Fruit fly (Drosophila melanogaster): Measurements from ENCODE around the gene CrebA.

Gene CrebA

dm6 chr3L:15504687-15505086 lies 30.5 kb upstream of the CrebA start, which contains the start of gene CG7857 (continued):
- TF ChIP-seq Ets65A (GFP tag) (no peak), lab (GFP tag; optimal IDR thresholded peaks at IDR 0.05) (no peak), CG11456 (GFP tag; IDR thresholded peaks at IDR 0.05) (no peak), CG9797 (GFP tag; optimal IDR thresholded peaks at IDR 0.05) (peak; percentile 58), unc-4 (GFP tag; IDR thresholded peaks at IDR 0.05; ENCODE audit: partially characterized antibody) (no peak), gfzf (GFP tag; optimal IDR thresholded peaks at IDR 0.05) (peak; percentile 62), Eip74EF (GFP tag; optimal IDR thresholded peaks at IDR 0.05) (no peak), BEAF-32 (GFP tag; optimal IDR thresholded peaks at IDR 0.05) (peak; percentile 56)

dm6 chr3L:15506174-15506926 lies 28.8 kb upstream of the CrebA start:
- TF ChIP-seq BtbVII (GFP tag; optimal IDR thresholded peaks at IDR 0.05) (peak; percentile 11), CG10543 (GFP tag; optimal IDR thresholded peaks at IDR 0.05) (no peak), Elba2 (GFP tag; optimal IDR thresholded peaks at IDR 0.05) (no peak), exex (tag; optimal IDR thresholded peaks at IDR 0.05) (peak; percentile 25), CG3281 (GFP tag; optimal IDR thresholded peaks at IDR 0.05) (no peak), Med (GFP tag) (peak; percentile 21), H2.0 (GFP tag; IDR thresholded peaks at IDR 0.05) (no peak), mirr (GFP tag; optimal IDR thresholded peaks at IDR 0.05) (peak; percentile 8), Pdp1 (GFP tag; optimal IDR thresholded peaks at IDR 0.05) (peak in 1 of 2 experiments; percentile 58), disco-r (GFP tag; optimal IDR thresholded peaks at IDR 0.05) (no peak), br (optimal IDR thresholded peaks at IDR 0.05) (no peak), sens (GFP tag) (peak; percentile 66), Poxn (GFP tag; IDR thresholded peaks at IDR 0.05) (no peak)

dm6 chr3L:15507148-15507896 lies 27.9 kb upstream of the CrebA start:
- no peak for TF ChIP-seq Kr (GFP tag; optimal IDR thresholded peaks at IDR 0.05)
- no peak for TF ChIP-seq psq (GFP tag; optimal IDR thresholded peaks at IDR 0.05)
- TF ChIP-seq CG10959 (GFP tag; IDR thresholded peaks at IDR 0.05) = no peak
- TF ChIP-seq CG7372 (GFP tag; IDR thresholded peaks at IDR 0.05) = no peak
- 0 out of 3 replicates have a peak, but pooled peaks have one; percentile 10 for TF ChIP-seq Opbp (GFP tag; IDR thresholded peaks at IDR 0.05; ENCODE audit: partially characterized antibody)
- no peak for TF ChIP-seq Antp (GFP tag; optimal IDR thresholded peaks at IDR 0.05)
- TF ChIP-seq cad (GFP tag; optimal IDR thresholded peaks at IDR 0.05) = peak; percentile 2
- TF ChIP-seq nau (GFP tag; optimal IDR thresholded peaks at IDR 0.05) = no peak
- TF ChIP-seq CG5245 (GFP tag; optimal IDR thresholded peaks at IDR 0.05) = no peak
- TF ChIP-seq CG12219 (GFP tag; optimal IDR thresholded peaks at IDR 0.05) = no peak
- no peak for TF ChIP-seq CG34224 (GFP tag; IDR thresholded peaks at IDR 0.05; ENCODE audit: partially characterized antibody)
- no peak for TF ChIP-seq CG11560 (tag; IDR thresholded peaks at IDR 0.05)
- no peak for TF ChIP-seq aop (GFP tag; IDR thresholded peaks at IDR 0.05)
- peak; percentile 62 for TF ChIP-seq sens (GFP tag)
- no peak for TF ChIP-seq CG4820 (GFP tag; optimal IDR thresholded peaks at IDR 0.05)
- TF ChIP-seq CG18619 (GFP tag; optimal IDR thresholded peaks at IDR 0.05) = no peak
- TF ChIP-seq CG15479 (GFP tag; optimal IDR thresholded peaks at IDR 0.05) = no peak
- no peak for TF ChIP-seq CG2875 (GFP tag; optimal IDR thresholded peaks at IDR 0.05)
- peak; percentile 2 for TF ChIP-seq pros (GFP tag; optimal IDR thresholded peaks at IDR 0.05)
- TF ChIP-seq Pdp1 (GFP tag; optimal IDR thresholded peaks at IDR 0.05) = peak in 1 of 2 experiments; percentile 90
- TF ChIP-seq NfI (GFP tag; optimal IDR thresholded peaks at IDR 0.05) = no peak
- TF ChIP-seq CG32767 (GFP tag; IDR thresholded peaks at IDR 0.05) = no peak
- TF ChIP-seq CG17802 (tag; optimal IDR thresholded peaks at IDR 0.05) = peak; percentile 90
- no peak for TF ChIP-seq CG42726 (GFP tag; IDR thresholded peaks at IDR 0.05; ENCODE audit: partially characterized antibody)
- TF ChIP-seq hbn (GFP tag; IDR thresholded peaks at IDR 0.05; ENCODE audit: partially characterized antibody) = no peak
- TF ChIP-seq CG1603 (tag; optimal IDR thresholded peaks at IDR 0.05) = no peak
- TF ChIP-seq Eip74EF (GFP tag; optimal IDR thresholded peaks at IDR 0.05) = no peak

Measured in whole organism, embryonic.